Fruit fly (Drosophila melanogaster): ENCODE data around the gene Cyp4d20.
A peak's percentile ranks its signal among the peaks of the same experiment; 100 is the strongest.

Cyp4d20 gene

dm6 chr3L:2482941-2483541 lies 4.8 kb upstream of the Cyp4d20 start:
- no peak for TF ChIP-seq CG14655 (GFP tag; optimal IDR thresholded peaks at IDR 0.05)
- no peak for TF ChIP-seq gl (tag; optimal IDR thresholded peaks at IDR 0.05)
- no peak for TF ChIP-seq CG4496 (GFP tag; IDR thresholded peaks at IDR 0.05)
- TF ChIP-seq CG8159 (tag; optimal IDR thresholded peaks at IDR 0.05) = no peak
- no peak for TF ChIP-seq CG13204 (GFP tag; optimal IDR thresholded peaks at IDR 0.05)
- TF ChIP-seq rn (GFP tag; IDR thresholded peaks at IDR 0.05) = no peak
- no peak for TF ChIP-seq EcR (GFP tag; optimal IDR thresholded peaks at IDR 0.05)
- no peak for TF ChIP-seq CG10348 (GFP tag; IDR thresholded peaks at IDR 0.05)
- no peak for TF ChIP-seq CG9948 (tag; optimal IDR thresholded peaks at IDR 0.05)
- TF ChIP-seq Snoo (tag; optimal IDR thresholded peaks at IDR 0.05) = no peak

- peak; percentile 28 for TF ChIP-seq CG15710 (tag; optimal IDR thresholded peaks at IDR 0.05)
- TF ChIP-seq CG34367 (tag; optimal IDR thresholded peaks at IDR 0.05) = no peak
- no peak for TF ChIP-seq CG12605 (GFP tag; IDR thresholded peaks at IDR 0.05)
- no peak for TF ChIP-seq Snoo (tag; optimal IDR thresholded peaks at IDR 0.05)
- TF ChIP-seq CG9948 (tag; optimal IDR thresholded peaks at IDR 0.05) = peak; percentile 29
- peak; percentile 64 for TF ChIP-seq Pif1B (GFP tag; optimal IDR thresholded peaks at IDR 0.05)
- no peak for TF ChIP-seq D1 (tag; optimal IDR thresholded peaks at IDR 0.05)
- peak; percentile 49; the same call in 2 of the 3 replicates for TF ChIP-seq CG4496 (GFP tag; IDR thresholded peaks at IDR 0.05)
- peak; percentile 18 for TF ChIP-seq CG8301 (tag; optimal IDR thresholded peaks at IDR 0.05)
- TF ChIP-seq CG13204 (GFP tag; optimal IDR thresholded peaks at IDR 0.05) = no peak
- peak; percentile 38; the same call in 1 of the 2 replicates for TF ChIP-seq Ets98B (GFP tag; IDR thresholded peaks at IDR 0.05)
- TF ChIP-seq CG17806 (tag; optimal IDR thresholded peaks at IDR 0.05) = peak; percentile 50
- no peak for TF ChIP-seq CG10348 (GFP tag; IDR thresholded peaks at IDR 0.05)
- no peak for TF ChIP-seq gl (tag; optimal IDR thresholded peaks at IDR 0.05)
- TF ChIP-seq CG14655 (GFP tag; optimal IDR thresholded peaks at IDR 0.05) = peak; percentile 25
- peak; percentile 48 for TF ChIP-seq CG8159 (tag; optimal IDR thresholded peaks at IDR 0.05)
- peak; percentile 51; the same call in 1 of the 2 replicates for TF ChIP-seq rn (GFP tag; IDR thresholded peaks at IDR 0.05)
- peak; percentile 26; the same call in 1 of the 2 replicates for TF ChIP-seq CG32121 (GFP tag; IDR thresholded peaks at IDR 0.05)
- peak; percentile 52 for TF ChIP-seq Pif1A (GFP tag; optimal IDR thresholded peaks at IDR 0.05)
- no peak for TF ChIP-seq EcR (GFP tag; optimal IDR thresholded peaks at IDR 0.05)
- TF ChIP-seq fd96Ca (GFP tag; IDR thresholded peaks at IDR 0.05) = peak; percentile 56; the same call in 1 of the 3 replicates
Observed at dm6 chr3L:2481470-2481869, 3.2 kb upstream of the Cyp4d20 start.

- no peak for TF ChIP-seq Snoo (tag; optimal IDR thresholded peaks at IDR 0.05)
- TF ChIP-seq CG12605 (GFP tag; IDR thresholded peaks at IDR 0.05) = no peak
- no peak for TF ChIP-seq CG8301 (tag; optimal IDR thresholded peaks at IDR 0.05)
- no peak for TF ChIP-seq CG15710 (tag; optimal IDR thresholded peaks at IDR 0.05)
- TF ChIP-seq gl (tag; optimal IDR thresholded peaks at IDR 0.05) = no peak
- no peak for TF ChIP-seq Pif1B (GFP tag; optimal IDR thresholded peaks at IDR 0.05)
- TF ChIP-seq CG4496 (GFP tag; IDR thresholded peaks at IDR 0.05) = no peak
- TF ChIP-seq CG9948 (tag; optimal IDR thresholded peaks at IDR 0.05) = no peak
- TF ChIP-seq rn (GFP tag; IDR thresholded peaks at IDR 0.05) = no peak
- TF ChIP-seq CG14655 (GFP tag; optimal IDR thresholded peaks at IDR 0.05) = no peak
- no peak for TF ChIP-seq Pif1A (GFP tag; optimal IDR thresholded peaks at IDR 0.05)
- no peak for TF ChIP-seq CG17806 (tag; optimal IDR thresholded peaks at IDR 0.05)
- no peak for TF ChIP-seq fd96Ca (GFP tag; IDR thresholded peaks at IDR 0.05)
- no peak for TF ChIP-seq Ets98B (GFP tag; IDR thresholded peaks at IDR 0.05)
- no peak for TF ChIP-seq CG34367 (tag; optimal IDR thresholded peaks at IDR 0.05)
- TF ChIP-seq CG32121 (GFP tag; IDR thresholded peaks at IDR 0.05) = no peak
- TF ChIP-seq CG8159 (tag; optimal IDR thresholded peaks at IDR 0.05) = no peak
- no peak for TF ChIP-seq CG13204 (GFP tag; optimal IDR thresholded peaks at IDR 0.05)
- TF ChIP-seq CG10348 (GFP tag; IDR thresholded peaks at IDR 0.05) = no peak
- TF ChIP-seq D1 (tag; optimal IDR thresholded peaks at IDR 0.05) = no peak
Observed at dm6 chr3L:2480470-2480869, 2.2 kb upstream of the Cyp4d20 start.

- TF ChIP-seq Snoo (tag; optimal IDR thresholded peaks at IDR 0.05) (peak; percentile 75), CG9948 (tag; optimal IDR thresholded peaks at IDR 0.05) (peak; percentile 88), CG32121 (GFP tag; IDR thresholded peaks at IDR 0.05) (peak; percentile 53; the same call in 1 of the 2 replicates), CG10348 (GFP tag; IDR thresholded peaks at IDR 0.05) (no peak), CG34367 (tag; optimal IDR thresholded peaks at IDR 0.05) (peak; percentile 84), CG13204 (GFP tag; optimal IDR thresholded peaks at IDR 0.05) (peak; percentile 74), Pif1B (GFP tag; optimal IDR thresholded peaks at IDR 0.05) (peak; percentile 71), CG17806 (tag; optimal IDR thresholded peaks at IDR 0.05) (peak; percentile 95), Ets98B (GFP tag; IDR thresholded peaks at IDR 0.05) (peak; percentile 29), CG4496 (GFP tag; IDR thresholded peaks at IDR 0.05) (peak; percentile 74; the same call in 2 of the 3 replicates), Pif1A (GFP tag; optimal IDR thresholded peaks at IDR 0.05) (peak; percentile 84), CG14655 (GFP tag; optimal IDR thresholded peaks at IDR 0.05) (peak; percentile 89), CG8159 (tag; optimal IDR thresholded peaks at IDR 0.05) (peak; percentile 97), EcR (GFP tag; optimal IDR thresholded peaks at IDR 0.05) (peak; percentile 100), rn (GFP tag; IDR thresholded peaks at IDR 0.05) (peak; percentile 20; the same call in 1 of the 2 replicates), CG12605 (GFP tag; IDR thresholded peaks at IDR 0.05) (peak; percentile 67), CG8301 (tag; optimal IDR thresholded peaks at IDR 0.05) (peak; percentile 81), D1 (tag; optimal IDR thresholded peaks at IDR 0.05) (peak; percentile 88), gl (tag; optimal IDR thresholded peaks at IDR 0.05) (peak; percentile 84), fd96Ca (GFP tag; IDR thresholded peaks at IDR 0.05) (no peak), CG15710 (tag; optimal IDR thresholded peaks at IDR 0.05) (peak; percentile 94)
Observed at dm6 chr3L:2479250-2479649, 1.0 kb upstream of the Cyp4d20 start.

- no peak for TF ChIP-seq Ets98B (GFP tag; IDR thresholded peaks at IDR 0.05)
Observed at dm6 chr3L:2476941-2477340, 1.3 kb downstream of the Cyp4d20 start.
